2 worm cellular contexts compared by ENCODE assay signal in genomic region chrII:2717335-2717734, ce11.
TF ChIP-seq lines count a peak whose summit lies in the region.

Gene T05A8.3, minus strand, starts transcription at chrII:2717435.

TF ChIP-seq in whole organism, L4 larva, 104 proteins besides CTCF, POLR2A, EP300 and RAD21:
- no peak for TF ChIP-seq ceh-82 (tag; optimal IDR thresholded peaks at IDR 0.05; lab: Kevin White, UChicago)
- peak; percentile 12 for TF ChIP-seq aha-1 (tag; lab: Kevin White, UChicago)
- 0 out of 2 replicates have a peak, but pooled peaks have one; percentile 1 for TF ChIP-seq set-16 (GFP tag; IDR thresholded peaks at IDR 0.05; lab: Robert Waterston, UW)
TF ChIP-seq in whole organism, L4 larva: peak in this region for 2.

TF ChIP-seq in whole organism, young adult, 124 proteins besides CTCF, POLR2A, EP300 and RAD21:
- TF ChIP-seq T07F8.4 (tag; optimal IDR thresholded peaks at IDR 0.05; lab: Kevin White, UChicago) (no peak), zfh-2 (GFP tag; conservative IDR thresholded peaks at IDR 0.05; lab: Robert Waterston, UW) (0 out of 2 replicates have a peak, but pooled peaks have one; percentile 26)
